Worm (Caenorhabditis elegans) whole organism, L4 larva: ENCODE data around the gene Y57G11C.1142.
A peak's percentile ranks its signal among the peaks of the same experiment; 100 is the strongest.

Experiments used
- F10B5.3 ChIP-seq: sonication (generic microtip); optimal IDR thresholded peaks from 2 replicates; lab custom pipeline; 2016; ENCODE audit warnings: mild to moderate bottlenecking, missing genetic modification characterization, missing compliant biosample characterization
- F37D6.2 ChIP-seq: sonication (generic microtip); optimal IDR thresholded peaks from 2 replicates; lab custom pipeline; 2016; ENCODE audit warnings: mild to moderate bottlenecking, missing genetic modification characterization, missing compliant biosample characterization
- F49E8.2 ChIP-seq: sonication (generic microtip); optimal IDR thresholded peaks from 2 replicates; lab custom pipeline; 2016; ENCODE audit warnings: missing compliant biosample characterization, mild to moderate bottlenecking, missing genetic modification characterization, borderline replicate concordance
- R02D3.7 ChIP-seq: fragments of 150-350 bp; sonication (generic microtip); optimal IDR thresholded peaks from 3 replicates; lab custom pipeline; 2014; ENCODE audit warnings: missing biosample characterization, missing genetic modification characterization
- T26A8.4 ChIP-seq: fragments of 200-800 bp; sonication (Bioruptor generic); IDR thresholded peaks from 2 replicates; pipeline ENCODE4 v1.3.6; 2022; ENCODE audit warnings: missing genetic modification characterization, missing compliant biosample characterization
- Y48G9A.11 ChIP-seq: fragments of 200-800 bp; sonication (Bioruptor generic); IDR thresholded peaks from 2 replicates; pipeline ENCODE4 v1.3.6; 2022; ENCODE audit warnings: missing genetic modification reagents, missing genetic modification characterization, missing compliant biosample characterization
- Y5F2A.4 ChIP-seq: fragments of 200-800 bp; sonication (Bioruptor generic); optimal IDR thresholded peaks from 2 replicates; lab custom pipeline; 2018; ENCODE audit warnings: mild to moderate bottlenecking, missing genetic modification characterization, missing compliant biosample characterization
- ZK337.2 ChIP-seq: fragments of 200-800 bp; sonication (Bioruptor generic); IDR thresholded peaks from 2 replicates; pipeline ENCODE4 v1.3.6; 2022; ENCODE audit warnings: missing genetic modification reagents, missing genetic modification characterization, missing compliant biosample characterization
- aha-1 ChIP-seq: fragments of 150-350 bp; peaks from one replicate; lab custom pipeline; 2014; ENCODE audit warnings: missing biosample characterization, missing genetic modification characterization
- arid-1 ChIP-seq: fragments of 200-800 bp; sonication (Bioruptor generic); conservative IDR thresholded peaks from 2 replicates; pipeline ENCODE4 v1.3.6; 2022; ENCODE audit warnings: missing genetic modification reagents, missing genetic modification characterization, missing compliant biosample characterization
- ceh-28 ChIP-seq: fragments of 150-350 bp; optimal IDR thresholded peaks from 2 replicates; lab custom pipeline; 2014; ENCODE audit warnings: missing biosample characterization, missing genetic modification reagents, missing genetic modification characterization
- ceh-32 ChIP-seq: sonication (generic microtip); optimal IDR thresholded peaks from 2 replicates; lab custom pipeline; 2016; ENCODE audit warnings: mild to moderate bottlenecking, missing genetic modification characterization, missing compliant biosample characterization; ENCODE audit not compliant: poor library complexity
- cey-2 ChIP-seq: sonication (generic microtip); optimal IDR thresholded peaks from 3 replicates; lab custom pipeline; 2017; ENCODE audit warnings: missing genetic modification characterization, mild to moderate bottlenecking, missing compliant biosample characterization, antibody characterized with exemption, borderline replicate concordance; ENCODE audit not compliant: insufficient read depth
- ctbp-1 ChIP-seq: fragments of 200-800 bp; sonication (Bioruptor generic); IDR thresholded peaks from 2 replicates; pipeline ENCODE4 v1.3.6; 2022; ENCODE audit warnings: missing genetic modification reagents, missing genetic modification characterization, missing compliant biosample characterization
- daf-12 ChIP-seq: fragments of 150-350 bp; optimal IDR thresholded peaks from 2 replicates; lab custom pipeline; 2014; ENCODE audit warnings: missing biosample characterization, missing genetic modification reagents, missing genetic modification characterization
- daf-16 ChIP-seq, 3 experiments: sonication (generic microtip); optimal IDR thresholded peaks; 2 replicates each; lab custom pipeline; 2016 to 2017; ENCODE audit warnings: missing genetic modification characterization in 3 of 3, missing genetic modification reagents in 3 of 3, mild to moderate bottlenecking in 2 of 3, missing compliant biosample characterization in 2 of 3, missing biosample characterization in 1 of 3, moderate library complexity in 1 of 3
- daf-19 ChIP-seq: fragments of 200-800 bp; sonication (Bioruptor generic); conservative IDR thresholded peaks from 2 replicates; pipeline ENCODE4 v1.3.6; 2022; ENCODE audit warnings: missing genetic modification characterization, missing compliant biosample characterization
- hif-1 ChIP-seq, 2 experiments: sonication (generic microtip); optimal IDR thresholded peaks; 2 replicates each; lab custom pipeline; 2016 to 2017; ENCODE audit warnings: missing compliant biosample characterization in 2 of 2, missing genetic modification characterization in 2 of 2, missing genetic modification reagents in 2 of 2, missing genotype in 2 of 2, mild to moderate bottlenecking in 1 of 2
- lin-13 ChIP-seq: fragments of 150-350 bp; optimal IDR thresholded peaks from 2 replicates; lab custom pipeline; 2014; ENCODE audit warnings: missing biosample characterization, missing genetic modification reagents, missing genetic modification characterization
- lin-38 ChIP-seq: fragments of 200-800 bp; sonication (Bioruptor generic); IDR thresholded peaks from 2 replicates; pipeline ENCODE4 v1.3.6; 2022; ENCODE audit warnings: missing genetic modification reagents, missing genetic modification characterization, missing compliant biosample characterization
- lir-3 ChIP-seq: sonication (generic microtip); optimal IDR thresholded peaks from 2 replicates; lab custom pipeline; 2016; ENCODE audit warnings: mild to moderate bottlenecking, missing genetic modification characterization, missing compliant biosample characterization
- mdt-29 ChIP-seq: fragments of 200-800 bp; sonication (Bioruptor generic); IDR thresholded peaks from 2 replicates; pipeline ENCODE4 v1.3.6; 2022; ENCODE audit warnings: missing genetic modification reagents, missing genetic modification characterization, missing compliant biosample characterization
- mes-2 ChIP-seq: sonication (generic microtip); optimal IDR thresholded peaks from 2 replicates; lab custom pipeline; 2016; ENCODE audit warnings: missing genotype, mild to moderate bottlenecking, missing genetic modification characterization, missing compliant biosample characterization; ENCODE audit not compliant: poor library complexity, severe bottlenecking
- mxl-2 ChIP-seq: fragments of 200-800 bp; sonication (Bioruptor generic); conservative IDR thresholded peaks from 2 replicates; pipeline ENCODE4 v1.3.6; 2022; ENCODE audit warnings: missing genetic modification reagents, missing genetic modification characterization, missing compliant biosample characterization
- mxl-3 ChIP-seq: fragments of 200-800 bp; sonication (Bioruptor generic); optimal IDR thresholded peaks from 2 replicates; lab custom pipeline; 2018; ENCODE audit warnings: mild to moderate bottlenecking, missing genetic modification characterization, missing compliant biosample characterization
- nhr-10 ChIP-seq: fragments of 150-350 bp; optimal IDR thresholded peaks from 2 replicates; lab custom pipeline; 2014; ENCODE audit warnings: missing biosample characterization, missing genetic modification characterization
- nhr-237 ChIP-seq: sonication (generic microtip); optimal IDR thresholded peaks from 2 replicates; lab custom pipeline; 2017; ENCODE audit warnings: missing biosample characterization, missing genetic modification characterization
- nhr-25 ChIP-seq: sonication (generic microtip); optimal IDR thresholded peaks from 2 replicates; lab custom pipeline; 2017; ENCODE audit warnings: missing genetic modification characterization, mild to moderate bottlenecking, missing compliant biosample characterization, antibody characterized with exemption, moderate library complexity, borderline replicate concordance; ENCODE audit not compliant: insufficient read depth
- nhr-28 ChIP-seq: fragments of 150-350 bp; optimal IDR thresholded peaks from 2 replicates; lab custom pipeline; 2014; ENCODE audit warnings: missing biosample characterization, missing genetic modification characterization
- nhr-48 ChIP-seq: sonication (generic microtip); optimal IDR thresholded peaks from 2 replicates; lab custom pipeline; 2016; ENCODE audit warnings: mild to moderate bottlenecking, missing genetic modification characterization, missing compliant biosample characterization
- snpc-1.2 ChIP-seq: fragments of 200-800 bp; sonication (Bioruptor generic); IDR thresholded peaks from 2 replicates; pipeline ENCODE4 v1.3.6; 2022; ENCODE audit warnings: missing genetic modification reagents, missing genetic modification characterization, missing compliant biosample characterization
- tra-1 ChIP-seq: fragments of 200-800 bp; sonication (Bioruptor generic); IDR thresholded peaks from 2 replicates; pipeline ENCODE4 v1.3.6; 2022; ENCODE audit warnings: missing genetic modification reagents, missing genetic modification characterization, missing compliant biosample characterization
- unc-62 ChIP-seq, 3 experiments: fragments of 150-350 bp in 1 of 3; sonication (generic microtip); optimal IDR thresholded peaks in 2 of 3; peaks in 1 of 3; 1 replicate in 1 of 3; 2 replicates in 2 of 3; lab custom pipeline; 2014 to 2017; ENCODE audit warnings: missing biosample characterization in 3 of 3, missing genetic modification characterization in 3 of 3, missing genetic modification reagents in 3 of 3, missing genotype in 1 of 3

The Y57G11C.1142 gene

DNA sequence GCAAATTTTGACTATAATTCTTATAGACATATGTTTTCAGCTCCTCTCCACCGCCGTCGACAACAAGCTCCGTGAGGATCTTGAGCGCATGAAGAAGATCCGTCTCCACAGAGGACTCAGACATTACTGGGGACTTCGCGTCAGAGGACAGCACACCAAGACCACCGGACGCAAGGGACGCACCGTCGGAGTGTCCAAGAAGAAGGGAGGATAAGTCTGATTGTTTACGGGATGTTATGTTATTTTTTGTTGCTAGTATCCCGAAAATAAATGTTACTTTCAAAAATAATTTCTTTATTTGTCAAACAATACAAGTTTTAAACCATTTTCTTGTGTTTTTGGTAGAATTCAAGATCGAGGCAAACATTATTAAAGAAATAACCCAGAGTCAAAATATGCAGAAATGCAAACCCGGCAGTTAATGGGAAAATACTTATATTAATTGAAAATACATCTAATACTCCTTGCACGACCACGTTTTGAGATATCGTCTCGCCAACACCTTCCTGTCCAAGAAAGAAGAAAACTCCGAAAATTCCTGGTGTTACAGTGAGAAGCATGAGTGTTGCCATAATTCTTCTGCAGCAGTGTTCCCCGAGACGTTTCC is 23.8 kb downstream of the Y57G11C.1142 start:
- TF ChIP-seq F49E8.2 (tag; lab: Kevin White, UChicago) = peak; percentile 12
- peak; percentile 86 for TF ChIP-seq aha-1 (tag; lab: Kevin White, UChicago)
- no peak for TF ChIP-seq ZK337.2
- TF ChIP-seq snpc-1.2 (GFP tag; lab: Robert Waterston, UW) = peak; percentile 84
- peak; percentile 41 for TF ChIP-seq lin-38 (GFP tag; lab: Robert Waterston, UW)
- no peak for TF ChIP-seq R02D3.7 (tag; lab: Kevin White, UChicago)
- TF ChIP-seq lir-3 = no peak
- TF ChIP-seq nhr-48 = no peak
- TF ChIP-seq F10B5.3 (tag; lab: Kevin White, UChicago) = no peak
- no peak for TF ChIP-seq nhr-25
- no peak for TF ChIP-seq nhr-10 (tag; lab: Kevin White, UChicago)
- TF ChIP-seq Y5F2A.4 (GFP tag; lab: Kevin White, UChicago) = no peak
- TF ChIP-seq cey-2 (tag; lab: Kevin White, UChicago) = no peak
- TF ChIP-seq mxl-2 (GFP tag; lab: Robert Waterston, UW) = no peak
- TF ChIP-seq hif-1 (tag; optimal IDR thresholded peaks at IDR 0.05; lab: Kevin White, UChicago) = no peak
- no peak for TF ChIP-seq mxl-3 (GFP tag; lab: Kevin White, UChicago)
- no peak for TF ChIP-seq daf-12 (tag; lab: Kevin White, UChicago)
- peak in 1 of 2 experiments; percentile 52 for TF ChIP-seq unc-62 (GFP tag; optimal IDR thresholded peaks at IDR 0.05 in 1 of 2; lab: Kevin White, UChicago)
- TF ChIP-seq unc-62 (tag; optimal IDR thresholded peaks at IDR 0.05; lab: Kevin White, UChicago) = no peak
- TF ChIP-seq Y48G9A.11 = no peak
- TF ChIP-seq T26A8.4 (GFP tag; lab: Robert Waterston, UW) = no peak
- TF ChIP-seq tra-1 (GFP tag; lab: Robert Waterston, UW) = no peak

DNA sequence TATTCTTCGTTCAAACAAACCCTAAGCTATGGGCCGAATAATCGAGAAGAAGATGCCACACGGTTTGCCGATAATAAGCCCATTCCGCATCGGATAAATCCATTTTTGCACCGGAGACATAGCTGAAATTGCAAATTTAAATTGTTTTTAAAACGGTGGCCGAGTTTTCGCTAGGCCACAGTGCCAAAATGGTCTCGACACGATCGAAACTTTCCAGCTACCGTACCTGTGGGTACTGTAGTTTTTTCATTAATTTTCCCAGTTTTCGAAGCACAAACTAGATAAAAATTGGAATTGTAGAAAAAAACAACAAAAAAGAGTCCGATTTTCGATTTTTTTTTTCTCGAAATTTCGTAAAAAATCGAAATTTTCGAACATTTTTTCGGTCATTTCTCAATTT is 25.8 kb downstream of the Y57G11C.1142 start:
- TF ChIP-seq nhr-28 (tag; lab: Kevin White, UChicago) (no peak), nhr-237 (tag; lab: Kevin White, UChicago) (no peak), mxl-2 (GFP tag; lab: Robert Waterston, UW) (no peak), mes-2 (tag; lab: Kevin White, UChicago) (no peak), ceh-32 (tag; lab: Kevin White, UChicago) (no peak), F37D6.2 (tag; lab: Kevin White, UChicago) (no peak), unc-62 (GFP tag; optimal IDR thresholded peaks at IDR 0.05 in 1 of 2; lab: Kevin White, UChicago) (peak in 1 of 2 experiments; percentile 72), unc-62 (tag; optimal IDR thresholded peaks at IDR 0.05; lab: Kevin White, UChicago) (no peak), daf-19 (no peak)
- TF ChIP-seq, all 104 proteins: peak for 1

DNA sequence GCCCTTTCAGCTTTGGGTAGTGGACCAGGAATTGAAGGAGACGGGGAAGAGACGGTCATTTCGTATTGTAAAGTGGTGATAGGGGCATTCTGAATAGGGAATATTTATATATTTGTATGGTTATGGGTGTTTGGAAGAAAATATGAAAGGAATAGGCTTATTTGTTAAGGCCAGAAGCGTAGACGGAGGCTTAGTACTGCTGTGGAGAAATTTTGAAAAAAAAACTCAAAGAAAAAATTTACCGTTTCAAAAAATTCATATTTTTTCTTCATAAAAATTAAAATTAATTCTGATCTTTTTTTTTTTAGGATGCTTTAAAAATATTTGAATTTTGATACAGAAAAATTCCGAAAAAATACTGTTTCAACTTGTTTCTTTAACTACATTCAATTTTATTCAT is 26.6 kb downstream of the Y57G11C.1142 start, which contains the start of gene hhat-2:
TSS of gene hhat-2 (minus strand) at position 101 of the 400 bp plus-strand sequence.
- TF ChIP-seq cey-2 (tag; lab: Kevin White, UChicago) (no peak), mdt-29 (GFP tag; lab: Robert Waterston, UW) (no peak), daf-12 (tag; lab: Kevin White, UChicago) (no peak), arid-1 (GFP tag; lab: Robert Waterston, UW) (no peak), daf-16 (GFP tag; optimal IDR thresholded peaks at IDR 0.05; lab: Kevin White, UChicago) (no peak), daf-16 (tag; optimal IDR thresholded peaks at IDR 0.05; lab: Kevin White, UChicago) (no peak), ctbp-1 (GFP tag; lab: Robert Waterston, UW) (no peak), ceh-28 (tag; lab: Kevin White, UChicago) (no peak), lin-13 (GFP tag; lab: Kevin White, UChicago) (no peak), daf-19 (no peak), snpc-1.2 (GFP tag; lab: Robert Waterston, UW) (no peak), T26A8.4 (GFP tag; lab: Robert Waterston, UW) (no peak)
